Worm (Caenorhabditis elegans) whole organism, late embryonic: ENCODE results near the gene K07B1.7.
"Not testable (repeated sequence)": the region's sequence is repeated elsewhere in the genome, so short reads cannot be mapped to it uniquely, and the experiment has no call there.

Source experiments
- C08G9.2 ChIP-seq: sonication (generic microtip); optimal IDR thresholded peaks from 2 replicates; lab custom pipeline; 2016; ENCODE audit warnings: mild to moderate bottlenecking, missing genetic modification characterization, moderate library complexity, missing compliant biosample characterization
- C38D4.7 ChIP-seq: fragments of 200-800 bp; sonication (Bioruptor generic); optimal IDR thresholded peaks from 2 replicates; lab custom pipeline; 2018; ENCODE audit warnings: mild to moderate bottlenecking, missing genetic modification characterization, moderate library complexity, missing compliant biosample characterization
- F13H6.1 ChIP-seq: sonication (generic microtip); optimal IDR thresholded peaks from 2 replicates; lab custom pipeline; 2016; ENCODE audit warnings: missing genetic modification characterization, missing compliant biosample characterization
- K02D7.2 ChIP-seq: sonication (generic microtip); optimal IDR thresholded peaks from 2 replicates; lab custom pipeline; 2017; ENCODE audit warnings: mild to moderate bottlenecking, missing genetic modification characterization, missing compliant biosample characterization
- T23F11.4 ChIP-seq: fragments of 200-800 bp; sonication (Bioruptor generic); optimal IDR thresholded peaks from 2 replicates; lab custom pipeline; 2018; ENCODE audit warnings: mild to moderate bottlenecking, missing genetic modification characterization, missing compliant biosample characterization
- Y22D7AL.16 ChIP-seq: sonication (generic microtip); optimal IDR thresholded peaks from 2 replicates; lab custom pipeline; 2016; ENCODE audit warnings: missing genetic modification characterization, missing compliant biosample characterization
- ama-1 ChIP-seq: fragments of 150-350 bp; optimal IDR thresholded peaks from 2 replicates; lab custom pipeline; 2014
- ceh-18 ChIP-seq: sonication (generic microtip); optimal IDR thresholded peaks from 2 replicates; lab custom pipeline; 2016; ENCODE audit warnings: missing genetic modification characterization, missing compliant biosample characterization
- ceh-2 ChIP-seq: sonication (generic microtip); optimal IDR thresholded peaks from 2 replicates; lab custom pipeline; 2016; ENCODE audit warnings: missing genotype, missing genetic modification characterization, missing compliant biosample characterization
- ceh-22 ChIP-seq: sonication (generic microtip); optimal IDR thresholded peaks from 2 replicates; lab custom pipeline; 2017; ENCODE audit warnings: missing biosample characterization, missing genetic modification characterization
- ceh-24 ChIP-seq: sonication (generic microtip); optimal IDR thresholded peaks from 2 replicates; lab custom pipeline; 2016; ENCODE audit warnings: mild to moderate bottlenecking, missing genetic modification characterization, missing compliant biosample characterization
- ceh-48 ChIP-seq: sonication (generic microtip); optimal IDR thresholded peaks from 2 replicates; lab custom pipeline; 2016; ENCODE audit warnings: missing genetic modification characterization, inconsistent platforms, missing compliant biosample characterization
- ceh-6 ChIP-seq: fragments of 200-800 bp; sonication (Bioruptor generic); optimal IDR thresholded peaks from 2 replicates; lab custom pipeline; 2018; ENCODE audit warnings: mild to moderate bottlenecking, missing genetic modification characterization, missing compliant biosample characterization
- elt-2 ChIP-seq: sonication (generic microtip); optimal IDR thresholded peaks from 2 replicates; lab custom pipeline; 2016; ENCODE audit warnings: missing genetic modification reagents, missing genetic modification characterization, missing compliant biosample characterization
- elt-4 ChIP-seq: sonication (generic microtip); optimal IDR thresholded peaks from 2 replicates; lab custom pipeline; 2016; ENCODE audit warnings: missing genetic modification characterization, missing compliant biosample characterization
- fkh-10 ChIP-seq: fragments of 150-350 bp; optimal IDR thresholded peaks from 2 replicates; lab custom pipeline; 2014; ENCODE audit warnings: missing biosample characterization, missing genetic modification reagents, missing genetic modification characterization
- gmeb-2 ChIP-seq: sonication (generic microtip); optimal IDR thresholded peaks from 2 replicates; lab custom pipeline; 2016; ENCODE audit warnings: missing genetic modification characterization, inconsistent platforms, missing compliant biosample characterization
- hlh-15 ChIP-seq: sonication (generic microtip); optimal IDR thresholded peaks from 2 replicates; lab custom pipeline; 2016; ENCODE audit warnings: missing genetic modification characterization, missing compliant biosample characterization
- hlh-6 ChIP-seq: sonication (generic microtip); optimal IDR thresholded peaks from 2 replicates; lab custom pipeline; 2016; ENCODE audit warnings: missing genotype, missing genetic modification characterization, missing compliant biosample characterization
- madf-2 ChIP-seq: sonication (generic microtip); optimal IDR thresholded peaks from 2 replicates; lab custom pipeline; 2017; ENCODE audit warnings: missing genetic modification characterization, missing compliant biosample characterization
- mec-3 ChIP-seq: sonication (generic microtip); optimal IDR thresholded peaks from 2 replicates; lab custom pipeline; 2016; ENCODE audit warnings: borderline replicate concordance, missing genetic modification characterization, missing compliant biosample characterization
- nfya-1 ChIP-seq: sonication (generic microtip); optimal IDR thresholded peaks from 2 replicates; lab custom pipeline; 2017; ENCODE audit warnings: missing genetic modification characterization, mild to moderate bottlenecking, missing compliant biosample characterization, antibody characterized with exemption, moderate library complexity
- pag-3 ChIP-seq: sonication (generic microtip); optimal IDR thresholded peaks from 2 replicates; lab custom pipeline; 2016; ENCODE audit warnings: missing compliant biosample characterization, missing genetic modification characterization, borderline replicate concordance
- pat-9 ChIP-seq: fragments of 200-800 bp; sonication (Bioruptor generic); optimal IDR thresholded peaks from 2 replicates; lab custom pipeline; 2018; ENCODE audit warnings: mild to moderate bottlenecking, missing genetic modification characterization, moderate library complexity, missing compliant biosample characterization
- pha-4 ChIP-seq: fragments of 150-350 bp; optimal IDR thresholded peaks from 2 replicates; lab custom pipeline; 2018; ENCODE audit warnings: missing biosample characterization, missing genetic modification reagents, missing genetic modification characterization
- pqm-1 ChIP-seq: sonication (generic microtip); optimal IDR thresholded peaks from 2 replicates; lab custom pipeline; 2016; ENCODE audit warnings: missing genetic modification characterization, missing compliant biosample characterization
- pros-1 ChIP-seq: fragments of 150-350 bp; optimal IDR thresholded peaks from 2 replicates; lab custom pipeline; 2014; ENCODE audit warnings: missing biosample characterization, missing genetic modification reagents, missing genetic modification characterization
- rnt-1 ChIP-seq: sonication (generic microtip); optimal IDR thresholded peaks from 2 replicates; lab custom pipeline; 2016; ENCODE audit warnings: missing genetic modification characterization, missing compliant biosample characterization
- sdc-2 ChIP-seq: sonication (generic microtip); optimal IDR thresholded peaks from 2 replicates; lab custom pipeline; 2016; ENCODE audit warnings: missing genotype, missing genetic modification characterization, missing compliant biosample characterization
- syd-9 ChIP-seq: sonication (generic microtip); optimal IDR thresholded peaks from 2 replicates; lab custom pipeline; 2016; ENCODE audit warnings: mild to moderate bottlenecking, missing genetic modification characterization, moderate library complexity, missing compliant biosample characterization
- tbx-2 ChIP-seq: sonication (generic microtip); optimal IDR thresholded peaks from 2 replicates; lab custom pipeline; 2016; ENCODE audit warnings: missing genetic modification characterization, missing compliant biosample characterization
- tbx-7 ChIP-seq: sonication (generic microtip); optimal IDR thresholded peaks from 2 replicates; lab custom pipeline; 2016; ENCODE audit warnings: missing genotype, missing genetic modification characterization, missing compliant biosample characterization
- unc-3 ChIP-seq, 2 experiments: fragments of 200-800 bp in 1 of 2; sonication (Bioruptor generic) in 1 of 2; sonication (generic microtip) in 1 of 2; conservative IDR thresholded peaks in 1 of 2; optimal IDR thresholded peaks in 1 of 2; 2 replicates each; pipeline versions ENCODE4 v1.3.6 to Lab custom; 2016 to 2022; ENCODE audit warnings: missing compliant biosample characterization in 2 of 2, missing genetic modification characterization in 2 of 2, missing genetic modification reagents in 1 of 2
- unc-42 ChIP-seq: sonication (generic microtip); optimal IDR thresholded peaks from 2 replicates; lab custom pipeline; 2016; ENCODE audit warnings: missing genotype, missing genetic modification characterization, missing compliant biosample characterization
- unc-86 ChIP-seq: sonication (generic microtip); optimal IDR thresholded peaks from 2 replicates; lab custom pipeline; 2016; ENCODE audit warnings: missing genetic modification characterization, missing compliant biosample characterization
- ztf-16 ChIP-seq: sonication (generic microtip); optimal IDR thresholded peaks from 2 replicates; lab custom pipeline; 2017; ENCODE audit warnings: missing genetic modification characterization, missing compliant biosample characterization

The K07B1.7 gene

ce11 chrV:9381846-9382363, 35.1 kb upstream of the K07B1.7 start, which contains the start of gene E02C12.12:
Gene E02C12.12, minus strand, starts transcription at chrV:9382313.
- no peak for TF ChIP-seq ceh-18 (tag; lab: Kevin White, UChicago)
- no peak for TF ChIP-seq madf-2 (tag; lab: Kevin White, UChicago)
- no peak for TF ChIP-seq F13H6.1 (tag; lab: Kevin White, UChicago)
- TF ChIP-seq pqm-1 = no peak
- no peak for TF ChIP-seq rnt-1 (tag; lab: Kevin White, UChicago)
- TF ChIP-seq pha-4 (tag; lab: Kevin White, UChicago) = no peak
- no peak for TF ChIP-seq elt-4 (tag; lab: Kevin White, UChicago)
- TF ChIP-seq C38D4.7 (GFP tag; lab: Kevin White, UChicago) = no peak
- no peak for TF ChIP-seq ama-1
- TF ChIP-seq tbx-2 (tag; lab: Kevin White, UChicago) = no peak
- TF ChIP-seq elt-2 (tag; lab: Kevin White, UChicago) = no peak
- TF ChIP-seq unc-86 (tag; lab: Kevin White, UChicago) = no peak
- TF ChIP-seq ztf-16 = no peak
- TF ChIP-seq mec-3 (tag; lab: Kevin White, UChicago) = no peak

- TF ChIP-seq pros-1 (tag; lab: Kevin White, UChicago); tbx-7 (tag; lab: Kevin White, UChicago); ceh-22: not testable (repeated sequence)
- TF ChIP-seq, all 69 proteins: peak for 0; not testable (repeated sequence) for 69
Observed at ce11 chrV:9379808-9380207, 33.0 kb upstream of the K07B1.7 start, which contains the start of gene E02C12.11. Gene E02C12.11, minus strand, starts transcription at chrV:9379908.

- TF ChIP-seq unc-86 (tag; lab: Kevin White, UChicago) (no peak), T23F11.4 (no peak), pag-3 (tag; lab: Kevin White, UChicago) (no peak), unc-3 (GFP tag; conservative IDR thresholded peaks at IDR 0.05; lab: Robert Waterston, UW) (no peak), unc-3 (tag; optimal IDR thresholded peaks at IDR 0.05; lab: Kevin White, UChicago) (no peak), gmeb-2 (tag; lab: Kevin White, UChicago) (no peak), hlh-6 (tag; lab: Kevin White, UChicago) (no peak), unc-42 (tag; lab: Kevin White, UChicago) (no peak)
Observed at ce11 chrV:9378335-9378734, 31.6 kb upstream of the K07B1.7 start, which contains the start of gene E02C12.10. Gene E02C12.10, minus strand, starts transcription at chrV:9378409.

- TF ChIP-seq unc-3 (GFP tag; conservative IDR thresholded peaks at IDR 0.05; lab: Robert Waterston, UW) (no peak), unc-3 (tag; optimal IDR thresholded peaks at IDR 0.05; lab: Kevin White, UChicago) (no peak), C08G9.2 (tag; lab: Kevin White, UChicago) (no peak), pat-9 (tag; lab: Kevin White, UChicago) (no peak), C38D4.7 (GFP tag; lab: Kevin White, UChicago) (no peak), syd-9 (tag; lab: Kevin White, UChicago) (no peak), ama-1 (no peak), fkh-10 (GFP tag; lab: Kevin White, UChicago) (no peak), Y22D7AL.16 (tag; lab: Kevin White, UChicago) (no peak), ceh-48 (tag; lab: Kevin White, UChicago) (no peak), K02D7.2 (tag; lab: Kevin White, UChicago) (no peak), ceh-2 (tag; lab: Kevin White, UChicago) (no peak), sdc-2 (tag; lab: Kevin White, UChicago) (no peak)
Observed at ce11 chrV:9376417-9376816, 29.7 kb upstream of the K07B1.7 start, which contains the start of gene E02C12.19. Gene E02C12.19, minus strand, starts transcription at chrV:9376517.

- TF ChIP-seq hlh-15 (no peak), ceh-24 (tag; lab: Kevin White, UChicago) (no peak), nfya-1 (tag; lab: Kevin White, UChicago) (no peak), ceh-6 (no peak)
- TF ChIP-seq, all 69 proteins: peak for 0
Observed at ce11 chrV:9375378-9375777, 28.6 kb upstream of the K07B1.7 start, which contains the start of gene E02C12.9. Gene E02C12.9, minus strand, starts transcription at chrV:9375478.
